Worm (Caenorhabditis elegans) whole organism, midembryonic: Measurements from ENCODE around the gene C14A11.2.
A peak's percentile ranks its signal among the peaks of the same experiment; 100 is the strongest.

Experiments
- T22C8.4 ChIP-seq: fragments of 200-800 bp; sonication (Bioruptor generic); IDR thresholded peaks from 2 replicates; pipeline ENCODE4 v1.3.6; 2022; ENCODE audit warnings: missing genetic modification characterization, missing compliant biosample characterization
- cog-1 ChIP-seq: sonication (generic microtip); optimal IDR thresholded peaks from 2 replicates; lab custom pipeline; 2016; ENCODE audit warnings: missing genetic modification characterization, missing compliant biosample characterization
- flt-1 ChIP-seq: fragments of 200-800 bp; sonication (Bioruptor generic); IDR thresholded peaks from 2 replicates; pipeline ENCODE4 v1.3.6; 2022; ENCODE audit warnings: missing genetic modification characterization, missing compliant biosample characterization
- klf-2 ChIP-seq: fragments of 200-800 bp; sonication (Bioruptor generic); conservative IDR thresholded peaks from 2 replicates; pipeline ENCODE4 v1.3.6; 2022; ENCODE audit warnings: missing genetic modification reagents, missing genetic modification characterization, missing compliant biosample characterization
- med-1 ChIP-seq: sonication (generic microtip); optimal IDR thresholded peaks from 2 replicates; lab custom pipeline; 2017; ENCODE audit warnings: missing genetic modification characterization, mild to moderate bottlenecking, missing compliant biosample characterization, antibody characterized with exemption, missing genetic modification reagents; ENCODE audit not compliant: insufficient read depth
- ref-1 ChIP-seq: fragments of 200-800 bp; sonication (Bioruptor generic); conservative IDR thresholded peaks from 2 replicates; pipeline ENCODE4 v1.3.6; 2022; ENCODE audit warnings: missing genetic modification reagents, missing genetic modification characterization, missing compliant biosample characterization
- tab-1 ChIP-seq: fragments of 200-800 bp; sonication (Bioruptor generic); IDR thresholded peaks from 2 replicates; pipeline ENCODE4 v1.3.6; 2022; ENCODE audit warnings: missing genetic modification characterization, missing compliant biosample characterization
- ztf-23 ChIP-seq: fragments of 200-800 bp; sonication (Bioruptor generic); IDR thresholded peaks from 2 replicates; pipeline ENCODE4 v1.3.6; 2022; ENCODE audit warnings: missing genetic modification reagents, missing genetic modification characterization, missing compliant biosample characterization
- ztf-29 ChIP-seq: fragments of 200-800 bp; sonication (Bioruptor generic); IDR thresholded peaks from 2 replicates; pipeline ENCODE4 v1.3.6; 2022; ENCODE audit warnings: missing genetic modification reagents, missing genetic modification characterization, missing compliant biosample characterization

The C14A11.2 gene

DNA sequence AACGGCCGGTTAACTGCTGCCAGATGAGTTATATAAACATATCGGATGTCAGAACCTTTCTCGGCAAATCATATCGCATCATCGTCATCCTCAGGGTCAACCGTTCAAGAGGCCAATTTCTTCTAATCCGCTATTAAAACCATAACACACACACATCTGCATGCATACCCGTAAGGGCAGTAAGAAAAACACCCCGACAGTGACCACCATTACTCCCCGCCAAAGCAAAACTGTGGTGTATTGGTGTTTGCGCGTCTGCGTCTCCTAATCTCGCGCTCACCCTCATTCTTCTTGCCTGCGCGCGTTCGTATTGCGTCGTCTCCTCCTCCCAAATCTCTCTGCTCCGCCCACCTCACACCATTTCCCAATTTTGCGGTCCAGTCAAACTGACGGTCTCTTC is 9.4 kb upstream of the C14A11.2 start:
- TF ChIP-seq T22C8.4 (GFP tag; lab: Robert Waterston, UW) (no peak), ztf-29 (no peak), ztf-23 (GFP tag; lab: Robert Waterston, UW) (no peak), flt-1 (peak; percentile 37; the same call in 1 of the 2 replicates)

DNA sequence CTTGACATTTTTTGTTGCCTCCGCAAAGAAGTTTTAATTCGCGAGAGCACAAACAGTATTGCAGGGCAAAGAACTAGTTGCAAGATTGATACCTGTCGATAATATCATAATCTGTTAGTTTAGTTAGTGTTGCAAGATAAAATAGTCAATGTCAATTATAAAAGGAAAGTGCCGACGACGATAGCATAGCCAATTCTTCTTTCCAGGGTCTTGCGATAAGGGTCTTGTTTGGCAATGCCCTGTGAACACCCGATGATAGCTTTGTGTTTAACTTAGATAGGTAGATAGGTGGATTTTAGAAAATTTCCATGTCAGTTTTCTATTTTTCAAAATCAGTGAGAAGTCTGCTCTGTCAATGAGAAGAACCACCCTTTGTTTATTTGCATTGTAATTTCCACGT is 8.6 kb upstream of the C14A11.2 start:
- TF ChIP-seq ztf-23 (GFP tag; lab: Robert Waterston, UW) (no peak), cog-1 (tag; lab: Kevin White, UChicago) (no peak), ztf-29 (no peak), tab-1 (GFP tag; lab: Robert Waterston, UW) (no peak), klf-2 (GFP tag; lab: Robert Waterston, UW) (no peak), ref-1 (no peak)

DNA sequence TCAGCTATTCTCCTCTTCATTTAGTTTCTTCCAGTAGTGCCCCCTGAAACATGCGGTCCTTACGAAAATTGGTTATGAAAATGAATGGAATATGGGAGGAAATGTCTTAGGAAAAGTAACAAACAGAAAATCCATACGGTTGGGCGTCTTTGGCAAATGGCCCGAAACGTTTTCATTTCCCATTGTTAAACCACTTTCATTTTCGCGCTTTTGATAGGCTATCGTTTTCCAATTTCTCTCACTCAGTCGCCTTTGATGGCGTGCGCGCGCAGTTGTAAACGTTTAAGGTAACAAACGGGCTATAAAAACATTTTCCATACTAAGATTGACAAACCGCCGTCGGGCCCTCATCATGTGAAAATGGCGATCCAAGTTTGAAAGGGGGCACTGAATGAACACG is 7.9 kb upstream of the C14A11.2 start:
- TF ChIP-seq klf-2 (GFP tag; lab: Robert Waterston, UW) (no peak), ztf-29 (no peak), ztf-23 (GFP tag; lab: Robert Waterston, UW) (no peak), med-1 (GFP tag; lab: Kevin White, UChicago) (no peak)

DNA sequence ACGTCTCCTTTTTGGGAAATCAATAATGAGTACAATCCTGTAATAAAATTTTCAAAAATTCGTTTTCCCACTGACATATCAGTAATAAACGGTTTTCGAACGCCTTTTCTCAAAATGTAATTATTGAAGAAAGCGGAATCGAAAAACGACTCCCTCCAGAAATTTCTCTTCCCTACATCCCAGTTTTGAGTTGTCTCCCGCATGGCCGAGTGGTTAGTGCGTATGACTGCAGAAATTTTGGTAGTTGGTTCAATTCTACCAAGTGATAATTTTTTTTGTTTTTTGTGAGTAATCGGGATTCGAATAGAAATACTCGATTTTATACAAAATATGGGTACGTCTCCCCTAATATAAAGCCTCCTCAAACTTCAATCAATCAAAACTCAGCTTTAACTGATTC is 1.2 kb upstream of the C14A11.2 start:
- 0 out of 2 replicates have a peak, but pooled peaks have one; percentile 36 for TF ChIP-seq tab-1 (GFP tag; lab: Robert Waterston, UW)
- peak; percentile 53 for TF ChIP-seq flt-1
- TF ChIP-seq ztf-23 (GFP tag; lab: Robert Waterston, UW), result peak; percentile 56; the same call in 1 of the 2 replicates
- TF ChIP-seq T22C8.4 (GFP tag; lab: Robert Waterston, UW), result peak; percentile 36; the same call in 1 of the 2 replicates
- TF ChIP-seq ref-1, result peak; percentile 51; the same call in 1 of the 2 replicates

DNA sequence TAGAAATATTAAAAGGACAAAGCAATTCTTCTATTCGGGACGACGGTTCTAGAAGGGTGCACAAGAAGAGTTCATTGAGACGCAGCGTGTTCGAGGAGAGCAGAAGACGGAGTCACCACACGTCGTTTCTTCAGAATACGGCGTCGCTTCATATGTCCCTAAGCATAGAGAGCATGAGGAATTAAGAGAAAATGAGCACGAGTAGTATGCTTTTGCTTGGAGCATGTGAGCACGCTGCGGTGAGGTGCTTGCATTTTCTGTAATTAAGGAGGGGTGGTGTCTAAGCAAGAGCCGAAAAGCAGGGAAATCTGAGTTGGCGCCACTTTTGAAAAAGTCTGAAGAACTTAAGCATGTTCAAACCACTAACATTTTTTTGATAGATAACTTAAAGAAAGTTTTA is 4.5 kb downstream of the C14A11.2 start, which contains the start of gene C14A11.5:
Gene C14A11.5, minus strand, starts transcription at position 139 of the 400 bp plus-strand sequence.
- TF ChIP-seq klf-2 (GFP tag; lab: Robert Waterston, UW) (no peak), ref-1 (no peak), cog-1 (tag; lab: Kevin White, UChicago) (no peak), ztf-23 (GFP tag; lab: Robert Waterston, UW) (no peak), T22C8.4 (GFP tag; lab: Robert Waterston, UW) (no peak), med-1 (GFP tag; lab: Kevin White, UChicago) (no peak), tab-1 (GFP tag; lab: Robert Waterston, UW) (no peak), ztf-29 (no peak), flt-1 (no peak)

DNA sequence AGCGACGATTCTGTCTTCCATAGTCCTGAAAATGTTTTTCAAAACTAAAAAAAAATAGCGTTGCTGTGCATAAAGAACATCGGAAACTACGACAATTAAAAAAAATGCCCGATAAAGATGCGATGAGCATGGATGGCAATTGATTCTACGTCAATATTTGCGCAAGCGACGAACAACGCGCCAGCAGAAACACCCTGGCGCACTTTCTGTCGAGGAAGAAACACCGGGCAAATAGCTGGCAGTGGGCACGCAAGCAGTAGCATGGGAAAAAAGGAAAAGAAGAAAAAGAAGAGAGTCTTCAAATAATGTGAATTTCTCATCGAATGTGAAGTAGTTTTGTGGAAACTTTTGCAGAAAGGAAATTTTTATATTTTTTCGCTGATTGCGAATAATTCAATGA is 6.7 kb downstream of the C14A11.2 start, which contains the start of gene C14A11.9:
Gene C14A11.9, minus strand, starts transcription at position 27 of the 400 bp plus-strand sequence.
- TF ChIP-seq tab-1 (GFP tag; lab: Robert Waterston, UW) (peak; percentile 74; the same call in 1 of the 2 replicates), med-1 (GFP tag; lab: Kevin White, UChicago) (peak; percentile 47), ref-1 (no peak), ztf-23 (GFP tag; lab: Robert Waterston, UW) (peak; percentile 80), T22C8.4 (GFP tag; lab: Robert Waterston, UW) (0 out of 2 replicates have a peak, but pooled peaks have one; percentile 29), ztf-29 (0 out of 2 replicates have a peak, but pooled peaks have one; percentile 20), flt-1 (peak; percentile 66), klf-2 (GFP tag; lab: Robert Waterston, UW) (0 out of 2 replicates have a peak, but pooled peaks have one; percentile 13), cog-1 (tag; lab: Kevin White, UChicago) (peak; percentile 72)

DNA sequence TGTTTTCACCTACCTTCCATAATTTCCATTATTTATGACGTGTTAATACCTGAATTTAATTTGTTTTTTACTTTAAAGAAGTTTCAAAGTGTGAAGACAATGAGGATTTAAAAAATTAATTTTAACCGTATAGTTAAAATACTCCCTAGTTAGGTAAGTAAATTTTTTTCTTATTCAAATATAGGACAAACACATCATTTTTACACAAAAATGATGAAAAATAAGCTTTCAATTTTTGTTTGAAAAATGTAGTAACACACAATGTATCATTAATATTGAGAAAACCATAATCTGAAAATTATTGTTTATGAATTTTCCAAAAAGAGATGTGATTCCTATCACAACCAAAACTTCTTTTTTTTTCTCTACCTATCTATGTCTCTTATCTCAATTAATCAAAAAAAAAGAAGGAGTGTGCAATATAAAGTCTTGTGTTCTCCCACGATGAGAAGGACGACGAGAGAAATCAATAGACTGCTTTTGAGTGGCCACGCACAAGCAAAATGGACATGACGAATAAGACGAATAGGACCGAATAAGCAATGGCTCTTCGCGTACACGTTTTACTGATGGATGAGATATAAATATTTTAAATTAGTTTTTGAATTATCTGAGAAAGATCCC is 11.3 kb downstream of the C14A11.2 start, which contains the start of gene C14A11.6:
Gene C14A11.6, minus strand, starts transcription at position 51 of the 624 bp plus-strand sequence.
- TF ChIP-seq cog-1 (tag; lab: Kevin White, UChicago) (no peak), ztf-29 (no peak), T22C8.4 (GFP tag; lab: Robert Waterston, UW) (no peak), tab-1 (GFP tag; lab: Robert Waterston, UW) (no peak), flt-1 (no peak), ztf-23 (GFP tag; lab: Robert Waterston, UW) (no peak), ref-1 (no peak), klf-2 (GFP tag; lab: Robert Waterston, UW) (no peak), med-1 (GFP tag; lab: Kevin White, UChicago) (no peak)

DNA sequence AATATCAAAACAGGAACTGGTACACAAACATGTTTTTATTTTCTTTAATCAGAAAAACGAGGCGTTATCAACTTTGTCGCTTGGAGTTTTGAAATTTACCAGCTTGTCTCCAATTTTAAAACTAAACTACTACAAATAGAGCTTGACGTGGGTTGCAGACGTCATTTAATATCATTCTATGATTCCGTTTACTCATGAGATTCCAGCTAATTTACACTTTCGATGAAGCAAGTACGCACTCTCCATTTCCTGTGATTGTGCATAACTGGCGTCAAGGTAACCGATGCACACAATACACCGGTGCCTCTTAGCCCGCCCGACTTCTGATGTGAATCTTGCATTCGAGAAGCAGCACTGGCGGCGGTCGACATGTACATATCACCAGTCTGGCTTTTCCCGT is 16.0 kb downstream of the C14A11.2 start:
- TF ChIP-seq ref-1 (no peak), flt-1 (no peak), cog-1 (tag; lab: Kevin White, UChicago) (no peak), med-1 (GFP tag; lab: Kevin White, UChicago) (no peak), tab-1 (GFP tag; lab: Robert Waterston, UW) (no peak), T22C8.4 (GFP tag; lab: Robert Waterston, UW) (no peak)

DNA sequence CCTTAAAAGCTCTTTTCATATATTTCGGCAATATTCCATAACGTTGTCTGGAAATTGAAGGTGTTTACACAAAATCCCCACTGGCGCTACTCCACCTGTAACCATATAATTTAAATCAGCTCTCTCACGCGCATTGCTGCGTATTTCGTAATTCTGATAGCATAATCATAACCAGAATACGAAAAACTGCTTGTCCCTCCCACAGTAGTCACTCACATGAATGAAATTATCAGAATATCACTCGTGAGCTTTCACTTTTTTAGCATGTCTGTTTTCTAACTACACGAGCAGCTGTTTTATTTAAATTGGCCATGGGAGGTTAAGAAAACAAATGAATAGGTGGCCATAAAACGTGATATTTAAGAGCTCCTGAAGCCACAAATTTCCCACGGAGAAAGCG is 16.8 kb downstream of the C14A11.2 start:
- TF ChIP-seq T22C8.4 (GFP tag; lab: Robert Waterston, UW) (no peak), ref-1 (no peak), med-1 (GFP tag; lab: Kevin White, UChicago) (no peak), klf-2 (GFP tag; lab: Robert Waterston, UW) (no peak)

DNA sequence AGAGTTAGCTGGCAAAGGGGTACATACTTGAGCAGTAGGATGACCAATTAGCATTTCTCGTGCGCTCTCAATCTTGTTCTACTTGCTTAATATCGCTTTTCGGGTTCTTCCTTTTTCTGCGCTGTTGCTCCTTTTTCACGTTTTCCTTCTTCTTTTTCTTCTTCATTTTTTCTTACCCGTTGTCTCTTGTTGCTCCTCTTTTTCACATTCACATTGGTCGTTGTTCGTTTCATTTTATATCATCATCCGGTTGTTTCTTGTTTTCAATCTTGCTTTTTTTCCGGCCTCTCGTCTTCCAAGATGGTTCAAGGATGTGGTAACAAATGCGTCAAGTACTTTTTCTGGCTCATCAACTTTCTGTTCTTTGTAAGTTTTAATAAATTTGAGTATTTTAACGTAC is 17.2 kb downstream of the C14A11.2 start, which contains the start of gene tsp-6:
Gene tsp-6, plus strand, starts transcription at position 301 of the 400 bp plus-strand sequence.
- TF ChIP-seq klf-2 (GFP tag; lab: Robert Waterston, UW) (no peak), tab-1 (GFP tag; lab: Robert Waterston, UW) (no peak), ztf-29 (no peak), flt-1 (no peak), T22C8.4 (GFP tag; lab: Robert Waterston, UW) (no peak), cog-1 (tag; lab: Kevin White, UChicago) (no peak), ztf-23 (GFP tag; lab: Robert Waterston, UW) (no peak), med-1 (GFP tag; lab: Kevin White, UChicago) (no peak), ref-1 (no peak)
